Worm (Caenorhabditis elegans) whole organism, early embryonic: ENCODE results near the gene pqn-78.
"Not testable (repeated sequence)": the region's sequence is repeated elsewhere in the genome, so short reads cannot be mapped to it uniquely, and the experiment has no call there.

ENCODE experiments used
- ama-1 ChIP-seq: fragments of 150-350 bp; optimal IDR thresholded peaks from 2 replicates; lab custom pipeline; 2014
- ceh-13 ChIP-seq: fragments of 200-800 bp; sonication (Bioruptor generic); optimal IDR thresholded peaks from 2 replicates; lab custom pipeline; 2018; ENCODE audit warnings: mild to moderate bottlenecking, missing genetic modification characterization, missing compliant biosample characterization
- ceh-36 ChIP-seq: sonication (generic microtip); optimal IDR thresholded peaks from 2 replicates; lab custom pipeline; 2016; ENCODE audit warnings: missing genetic modification characterization, inconsistent platforms, missing compliant biosample characterization
- ets-7 ChIP-seq: sonication (generic microtip); optimal IDR thresholded peaks from 2 replicates; lab custom pipeline; 2016; ENCODE audit warnings: missing genotype, missing genetic modification characterization, missing compliant biosample characterization
- flt-1 ChIP-seq: fragments of 200-800 bp; sonication (Bioruptor generic); IDR thresholded peaks from 2 replicates; pipeline ENCODE4 v1.3.6; 2022; ENCODE audit warnings: missing genetic modification characterization, missing compliant biosample characterization
- hmbx-1 ChIP-seq: sonication (generic microtip); optimal IDR thresholded peaks from 2 replicates; lab custom pipeline; 2016; ENCODE audit warnings: mild to moderate bottlenecking, missing genetic modification characterization, missing compliant biosample characterization
- hmg-4 ChIP-seq: fragments of 200-800 bp; sonication (Bioruptor generic); optimal IDR thresholded peaks from 2 replicates; lab custom pipeline; 2018; ENCODE audit warnings: mild to moderate bottlenecking, missing genetic modification characterization, missing compliant biosample characterization
- hnd-1 ChIP-seq: sonication (generic microtip); optimal IDR thresholded peaks from 2 replicates; lab custom pipeline; 2016; ENCODE audit warnings: missing genetic modification characterization, missing compliant biosample characterization
- scrt-1 ChIP-seq: fragments of 200-800 bp; sonication (Bioruptor generic); IDR thresholded peaks from 2 replicates; pipeline ENCODE4 v1.3.6; 2022; ENCODE audit warnings: missing genetic modification characterization, missing compliant biosample characterization
- sea-1 ChIP-seq: fragments of 200-800 bp; sonication (Bioruptor generic); conservative IDR thresholded peaks from 2 replicates; pipeline ENCODE4 v1.3.6; 2022; ENCODE audit warnings: missing genetic modification characterization, missing compliant biosample characterization
- tbx-11 ChIP-seq: fragments of 200-800 bp; sonication (Bioruptor generic); IDR thresholded peaks from 2 replicates; pipeline ENCODE4 v1.3.6; 2022; ENCODE audit warnings: missing genetic modification characterization, missing compliant biosample characterization
- tbx-37 ChIP-seq: fragments of 200-800 bp; sonication (Bioruptor generic); conservative IDR thresholded peaks from 2 replicates; pipeline ENCODE4 v1.3.6; 2022; ENCODE audit warnings: missing genetic modification reagents, missing genetic modification characterization, missing compliant biosample characterization
- tra-4 ChIP-seq: sonication (generic microtip); optimal IDR thresholded peaks from 2 replicates; lab custom pipeline; 2017; ENCODE audit warnings: missing genetic modification characterization, missing compliant biosample characterization

DNA sequence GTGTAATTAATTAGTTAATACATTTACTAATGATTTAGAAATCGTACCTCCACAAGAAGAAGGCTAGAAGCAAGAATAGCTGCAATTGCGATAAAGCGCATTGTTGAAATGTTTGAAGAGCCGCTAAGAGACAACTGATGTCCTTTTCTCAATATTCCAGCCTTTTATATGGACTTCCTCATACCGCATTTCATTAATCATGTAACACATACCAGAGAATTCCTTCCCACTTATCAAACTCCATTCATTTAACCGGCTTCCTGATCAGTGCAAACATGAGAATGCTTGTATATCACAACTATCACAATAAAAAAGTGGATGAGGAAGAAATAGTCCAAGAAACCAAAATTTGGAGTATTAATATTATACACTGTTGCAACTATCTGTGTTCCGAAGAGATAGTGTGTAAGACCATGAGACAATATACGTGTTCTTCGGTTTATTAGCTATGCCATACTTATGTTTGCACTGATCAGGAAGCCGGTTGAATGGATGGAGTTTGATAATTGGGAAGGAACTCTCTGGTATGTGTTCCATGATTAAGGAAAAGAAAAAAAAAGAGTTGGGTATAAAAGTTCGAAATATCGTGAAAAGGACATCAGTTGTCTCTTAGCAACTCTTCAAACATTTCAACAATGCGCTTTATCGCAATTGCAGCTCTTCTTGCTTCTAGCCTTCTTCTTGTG, at the start of gene pqn-78, which contains the start of gene pqn-79:
- not testable (repeated sequence) for TF ChIP-seq scrt-1 (GFP tag; lab: Robert Waterston, UW); ceh-36 (tag; lab: Kevin White, UChicago); sea-1; ama-1 (lab: Kevin White, UChicago); hmg-4; tbx-37 (GFP tag; lab: Robert Waterston, UW); hnd-1 (tag; lab: Kevin White, UChicago); ceh-13; tbx-11; hmbx-1 (tag; lab: Kevin White, UChicago); tra-4; flt-1; ets-7
